Fruit fly (Drosophila melanogaster) whole organism: ENCODE data around the gene Sld5.

Source experiments
- CG8478 ChIP-seq: fragments of >200 bp; optimal IDR thresholded peaks from 2 replicates; lab custom pipeline; 2018; ENCODE audit warnings: inconsistent platforms
- Dll ChIP-seq: fragments of >200 bp; optimal IDR thresholded peaks from 2 replicates; lab custom pipeline; 2017
- EcR ChIP-seq, 2 experiments: fragments of >200 bp; optimal IDR thresholded peaks; 2 replicates each; lab custom pipeline; 2017; ENCODE audit warnings: missing biosample characterization in 2 of 2, missing genetic modification characterization in 2 of 2, missing genetic modification reagents in 2 of 2
- pan ChIP-seq: fragments of >200 bp; optimal IDR thresholded peaks from 2 replicates; lab custom pipeline; 2017
- psq ChIP-seq: fragments of >200 bp; optimal IDR thresholded peaks from 2 replicates; lab custom pipeline; 2017
- usp ChIP-seq: fragments of >200 bp; optimal IDR thresholded peaks from 2 replicates; lab custom pipeline; 2017; ENCODE audit warnings: missing biosample characterization, missing genetic modification characterization, mixed read lengths

Gene Sld5

DNA sequence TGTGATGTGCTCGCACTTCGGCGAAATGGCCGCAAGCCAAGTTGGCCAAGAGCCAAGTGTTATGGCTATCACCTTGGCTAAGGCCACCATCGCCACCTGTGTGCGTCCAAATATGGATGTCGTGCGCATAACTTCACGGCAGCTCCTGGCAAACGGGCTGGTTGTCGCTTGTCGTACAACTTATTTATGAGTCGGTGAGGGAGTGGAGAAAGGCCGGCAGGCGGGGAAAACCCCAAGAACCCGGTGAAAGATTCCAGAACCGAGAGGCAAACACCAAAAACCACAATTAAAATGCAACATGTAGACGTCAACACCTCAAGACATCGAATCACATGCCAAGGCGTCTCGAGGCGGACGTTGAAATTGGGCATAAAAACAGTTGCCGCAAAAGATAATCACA is 44.1 kb downstream of the Sld5 start:
- TF ChIP-seq usp (GFP tag; lab: Kevin White, UChicago) = no peak
- TF ChIP-seq Dll (lab: Kevin White, UChicago) = no peak
- no peak for TF ChIP-seq psq (lab: Kevin White, UChicago)
- no peak for TF ChIP-seq EcR (GFP tag; optimal IDR thresholded peaks at IDR 0.05; lab: Kevin White, UChicago)
- TF ChIP-seq pan (lab: Kevin White, UChicago) = no peak
- TF ChIP-seq CG8478 (lab: Kevin White, UChicago) = no peak

DNA sequence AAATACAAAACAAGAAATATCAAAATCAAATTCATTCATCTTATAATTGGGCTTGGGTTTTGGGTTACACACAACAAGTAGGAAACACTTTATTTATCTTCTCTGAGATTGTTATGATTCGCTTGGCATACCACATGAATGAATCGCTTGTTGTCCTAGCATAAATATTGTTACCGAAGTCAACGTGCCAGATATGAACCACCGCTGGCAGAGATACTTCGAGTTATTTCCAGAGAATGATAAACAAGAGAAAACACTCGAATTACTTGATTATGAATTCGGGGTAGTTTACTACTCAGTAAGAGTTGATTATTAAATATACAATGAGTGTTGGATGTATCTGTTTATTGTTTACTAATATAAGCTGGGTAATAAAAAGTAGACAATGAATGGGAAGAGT is 44.8 kb downstream of the Sld5 start:
- TF ChIP-seq usp (GFP tag; lab: Kevin White, UChicago) = no peak
- no peak for TF ChIP-seq pan (lab: Kevin White, UChicago)
- no peak for TF ChIP-seq psq (lab: Kevin White, UChicago)
- no peak for TF ChIP-seq EcR (GFP tag; optimal IDR thresholded peaks at IDR 0.05; lab: Kevin White, UChicago)
- no peak for TF ChIP-seq CG8478 (lab: Kevin White, UChicago)
- TF ChIP-seq Dll (lab: Kevin White, UChicago) = no peak

DNA sequence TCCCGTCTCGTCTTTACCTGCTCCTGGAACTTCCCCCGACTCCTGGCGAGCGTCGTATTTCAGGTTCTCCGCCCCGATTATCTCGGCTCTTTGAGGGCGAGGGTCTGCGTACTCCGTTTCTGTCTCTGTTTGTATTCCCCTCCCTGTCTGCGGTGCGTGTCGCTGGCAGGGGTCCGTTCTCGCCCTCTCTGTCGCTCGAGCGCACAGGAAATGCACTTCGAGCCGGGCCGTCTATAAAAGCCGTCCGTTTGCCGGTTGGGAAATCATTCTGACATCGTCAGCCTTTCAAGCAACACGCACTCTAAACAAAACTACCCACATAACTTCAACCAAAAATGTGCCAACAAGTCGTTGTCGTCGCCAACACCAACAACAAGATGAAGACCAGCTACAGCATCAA is 45.7 kb downstream of the Sld5 start:
- TF ChIP-seq EcR (GFP tag; optimal IDR thresholded peaks at IDR 0.05; lab: Kevin White, UChicago) = no peak
- TF ChIP-seq usp (GFP tag; lab: Kevin White, UChicago) = no peak
- no peak for TF ChIP-seq psq (lab: Kevin White, UChicago)
- TF ChIP-seq Dll (lab: Kevin White, UChicago) = no peak
- no peak for TF ChIP-seq pan (lab: Kevin White, UChicago)
- no peak for TF ChIP-seq CG8478 (lab: Kevin White, UChicago)

DNA sequence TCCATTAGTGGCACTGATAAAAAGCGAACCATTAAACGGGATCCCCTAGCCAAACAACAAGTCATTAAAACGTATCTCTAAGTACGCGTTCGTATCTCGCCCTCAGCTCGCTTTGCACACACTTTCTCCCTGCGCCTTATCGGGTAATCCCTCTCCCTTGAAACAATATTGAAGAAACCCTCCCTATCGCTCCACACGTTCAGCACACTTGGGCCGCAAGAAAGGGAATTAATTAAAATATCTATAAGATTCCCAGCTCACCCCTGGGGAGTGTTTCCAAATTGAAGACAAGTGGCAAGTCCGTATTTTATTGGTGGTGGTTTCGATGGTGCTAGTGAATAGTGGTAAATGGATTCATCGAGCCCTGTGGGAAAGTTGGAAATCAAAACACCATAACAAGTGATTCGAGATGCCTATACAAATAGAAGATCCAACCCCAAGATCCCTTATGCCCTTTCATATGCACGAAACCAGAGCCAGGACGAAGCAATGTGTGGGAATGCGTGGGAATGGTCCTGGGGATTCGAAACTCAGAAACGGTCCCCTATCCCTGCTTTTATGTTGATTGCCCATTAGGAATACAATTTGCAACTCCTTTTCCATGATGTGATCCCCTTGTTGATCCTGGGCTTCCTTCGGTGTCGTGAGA is 46.5 kb downstream of the Sld5 start:
- TF ChIP-seq usp (GFP tag; lab: Kevin White, UChicago) (no peak), pan (lab: Kevin White, UChicago) (no peak), psq (lab: Kevin White, UChicago) (no peak), EcR (GFP tag; optimal IDR thresholded peaks at IDR 0.05; lab: Kevin White, UChicago) (no peak), Dll (lab: Kevin White, UChicago) (no peak), CG8478 (lab: Kevin White, UChicago) (no peak)

DNA sequence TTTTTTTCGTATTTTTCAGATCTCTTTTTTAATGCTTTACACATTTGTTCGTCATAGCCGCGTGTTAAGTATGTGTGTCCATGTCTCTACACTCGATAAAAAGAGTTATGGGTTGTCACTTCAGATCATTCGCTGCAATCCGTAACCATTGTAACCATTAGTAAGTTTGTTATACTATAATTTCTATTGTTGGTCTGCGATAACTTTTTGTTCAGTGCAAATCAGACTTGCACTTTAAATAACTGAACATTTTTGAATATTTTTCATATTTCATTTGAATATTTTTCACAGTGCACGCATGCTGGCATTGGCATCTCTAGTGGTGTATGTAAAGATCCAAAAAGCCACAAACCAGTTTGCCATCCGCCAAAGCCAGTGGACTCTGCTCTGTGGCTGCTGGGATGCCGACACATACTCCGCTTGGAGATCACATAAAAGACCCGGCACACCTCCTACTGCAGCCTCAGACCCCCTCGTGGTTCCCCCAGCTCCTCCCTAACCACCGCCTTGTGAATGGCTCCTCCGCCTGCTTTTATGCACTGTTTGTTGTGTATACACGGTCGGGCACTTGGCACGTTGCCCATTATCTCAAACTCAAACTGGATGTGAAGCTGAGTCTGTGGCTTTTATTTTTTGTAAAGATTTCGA is 47.3 kb downstream of the Sld5 start:
- TF ChIP-seq Dll (lab: Kevin White, UChicago) (no peak), EcR (GFP tag; optimal IDR thresholded peaks at IDR 0.05; lab: Kevin White, UChicago) (peak in 1 of 2 experiments; percentile 37), CG8478 (lab: Kevin White, UChicago) (no peak)

DNA sequence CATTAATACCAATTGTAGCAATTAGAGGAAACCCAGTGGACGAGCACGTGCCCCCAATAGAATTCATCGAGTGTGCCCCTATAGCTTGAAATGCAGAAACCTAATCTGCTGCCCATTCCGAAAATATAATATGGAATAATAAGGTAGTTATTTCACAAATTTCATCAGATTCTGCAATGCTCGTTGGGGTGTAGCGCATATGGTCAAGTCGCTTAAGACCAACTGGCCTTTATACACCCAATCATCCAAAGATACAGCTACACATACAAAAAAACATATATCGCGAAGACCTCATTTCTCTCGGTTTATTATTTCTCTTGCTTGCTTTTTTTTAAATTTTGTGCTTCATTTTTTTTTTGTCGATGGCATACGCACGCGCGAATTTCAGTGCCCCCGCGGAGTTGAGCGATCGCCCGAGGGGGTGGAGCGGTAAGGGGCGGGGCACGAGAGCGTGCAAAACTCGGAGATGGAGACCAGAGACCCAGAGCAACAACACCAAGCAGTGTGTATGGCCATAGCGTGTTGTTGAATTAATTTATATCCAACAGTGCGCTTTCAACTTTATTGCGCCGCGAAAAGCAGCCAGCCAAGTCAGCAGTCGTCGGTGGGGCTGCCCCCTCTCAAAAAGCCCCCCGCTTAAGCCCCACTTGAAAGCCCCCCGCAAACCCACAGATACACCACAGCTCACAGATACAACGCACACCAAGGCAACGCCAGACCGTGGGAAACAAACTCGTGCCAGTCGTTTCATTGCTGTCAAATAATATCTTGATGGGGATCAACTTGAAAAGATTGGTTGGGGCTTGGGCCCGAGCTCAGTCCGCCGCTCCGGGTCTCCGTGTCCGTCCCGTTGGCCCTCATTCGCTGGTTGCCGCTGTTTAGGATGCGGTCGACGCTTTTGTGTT is 48.1 kb downstream of the Sld5 start:
- TF ChIP-seq usp (GFP tag; lab: Kevin White, UChicago) (no peak), pan (lab: Kevin White, UChicago) (no peak), psq (lab: Kevin White, UChicago) (no peak), CG8478 (lab: Kevin White, UChicago) (no peak), Dll (lab: Kevin White, UChicago) (peak; percentile 83), EcR (GFP tag; optimal IDR thresholded peaks at IDR 0.05; lab: Kevin White, UChicago) (peak; percentile 20 to 71)

DNA sequence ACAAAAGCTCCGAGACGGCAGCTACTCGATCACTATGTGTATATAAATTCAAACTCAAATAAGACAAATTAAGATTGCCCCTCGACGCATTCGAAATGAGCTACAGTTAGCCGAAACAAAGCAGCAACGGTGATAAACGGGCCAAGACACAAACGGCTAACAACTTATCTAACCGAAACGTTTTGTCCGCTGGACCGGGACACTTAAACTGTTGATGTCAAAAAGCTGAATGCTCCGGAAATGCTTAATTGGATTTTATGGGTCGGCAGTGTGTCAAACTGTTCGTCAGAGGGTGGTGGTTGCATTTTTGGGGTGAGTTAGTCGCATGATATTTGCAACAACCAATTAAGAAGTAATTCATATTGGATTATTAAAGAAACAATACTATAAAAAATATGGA is 49.0 kb downstream of the Sld5 start:
- TF ChIP-seq CG8478 (lab: Kevin White, UChicago) = no peak
- TF ChIP-seq psq (lab: Kevin White, UChicago) = no peak
- TF ChIP-seq pan (lab: Kevin White, UChicago) = no peak
- no peak for TF ChIP-seq Dll (lab: Kevin White, UChicago)
- TF ChIP-seq usp (GFP tag; lab: Kevin White, UChicago) = no peak
- no peak for TF ChIP-seq EcR (GFP tag; optimal IDR thresholded peaks at IDR 0.05; lab: Kevin White, UChicago)

DNA sequence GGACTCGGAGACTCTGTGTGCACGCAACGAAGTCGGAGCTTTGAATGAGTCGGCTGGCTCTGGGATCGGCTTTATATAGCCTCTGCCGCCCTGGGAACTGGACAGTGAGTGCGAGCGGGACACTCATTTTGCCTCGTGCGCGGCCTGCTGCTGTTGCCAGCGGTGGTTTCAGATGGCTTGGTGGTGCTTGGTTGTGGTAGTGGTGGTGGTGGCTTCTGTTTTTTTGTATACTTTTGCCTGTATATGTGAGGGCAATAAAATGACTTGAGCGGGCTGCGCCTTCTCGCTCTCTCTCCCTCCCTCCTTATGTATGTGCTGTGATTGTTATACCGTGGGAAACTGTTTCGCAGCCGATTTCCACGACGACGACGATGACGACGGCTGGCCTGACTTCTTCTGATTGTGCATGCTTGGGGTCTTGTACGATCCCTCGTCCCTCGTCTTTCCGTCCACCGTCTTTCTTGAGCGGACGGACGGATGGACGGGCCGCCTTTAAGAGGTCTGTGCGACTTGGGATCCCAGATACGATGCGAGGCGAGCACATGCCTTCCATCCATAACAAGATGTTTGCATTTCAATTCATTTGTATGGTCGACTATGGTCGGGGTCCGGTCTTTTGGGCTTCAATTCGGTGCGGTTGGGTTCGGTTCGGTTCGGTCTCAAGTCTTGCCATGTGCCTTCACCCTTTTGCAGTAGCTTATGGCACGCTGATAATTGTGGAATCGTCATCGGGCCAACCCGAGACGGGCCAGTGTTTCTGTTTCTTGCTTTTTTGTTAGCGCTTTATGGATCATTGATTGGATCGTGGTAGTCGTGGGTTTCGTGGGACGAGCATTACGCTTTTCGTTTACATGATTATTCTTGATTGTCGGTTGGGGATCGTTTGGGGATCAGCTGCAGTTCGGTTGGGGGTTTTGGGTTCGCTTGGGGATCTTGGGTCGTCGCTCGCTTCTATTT is 50.1 kb downstream of the Sld5 start:
- TF ChIP-seq usp (GFP tag; lab: Kevin White, UChicago) (no peak), Dll (lab: Kevin White, UChicago) (peak; percentile 71), EcR (GFP tag; optimal IDR thresholded peaks at IDR 0.05; lab: Kevin White, UChicago) (peak in 1 of 2 experiments; percentile 52), pan (lab: Kevin White, UChicago) (no peak)
